Worm (Caenorhabditis elegans): Measurements from ENCODE around the gene vha-14.

DNA sequence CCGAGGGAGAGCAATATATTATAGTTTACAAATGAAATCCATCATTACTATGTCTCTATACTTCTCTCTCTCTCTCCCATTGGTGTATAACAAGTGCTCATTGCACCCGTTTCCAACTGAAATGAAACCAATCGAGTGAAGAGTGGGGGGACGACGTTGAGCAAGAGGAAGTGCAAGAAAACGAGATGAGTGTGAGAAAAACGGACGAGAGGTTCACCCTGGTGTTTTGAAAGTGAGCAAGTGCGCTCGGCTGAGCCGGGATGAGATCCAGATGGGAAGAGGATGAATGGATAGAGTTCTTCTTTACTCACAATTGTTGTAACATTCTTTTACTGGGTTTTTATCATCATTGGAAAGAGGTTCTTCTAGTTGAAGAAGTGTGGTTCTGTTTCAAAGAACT is 24.2 kb upstream of the vha-14 start:
- TF ChIP-seq W03F9.2 (tag; optimal IDR thresholded peaks at IDR 0.05): no peak
- TF ChIP-seq dao-5 (tag; optimal IDR thresholded peaks at IDR 0.05): no peak
- TF ChIP-seq him-1 (tag; optimal IDR thresholded peaks at IDR 0.05): no peak
